Worm (Caenorhabditis elegans) whole organism, young adult: Measurements from ENCODE around the gene odd-1.

Experiments used
- F33H1.4 ChIP-seq: fragments of 200-800 bp; sonication (Bioruptor generic); IDR thresholded peaks from 2 replicates; pipeline ENCODE4 v1.3.6; 2022; ENCODE audit warnings: missing genetic modification reagents, missing genetic modification characterization, missing compliant biosample characterization
- F39B2.1 ChIP-seq: fragments of 200-800 bp; sonication (Bioruptor generic); IDR thresholded peaks from 2 replicates; pipeline ENCODE4 v1.3.6; 2022; ENCODE audit warnings: missing genetic modification reagents, missing genetic modification characterization, missing compliant biosample characterization
- aptf-3 ChIP-seq: fragments of 200-800 bp; sonication (Bioruptor generic); IDR thresholded peaks from 2 replicates; pipeline ENCODE4 v1.3.6; 2022; ENCODE audit warnings: missing genetic modification characterization, missing compliant biosample characterization
- dpl-1 ChIP-seq: fragments of 150-350 bp; optimal IDR thresholded peaks from 2 replicates; lab custom pipeline; 2014; ENCODE audit warnings: missing biosample characterization, missing genetic modification reagents, missing genetic modification characterization
- ets-4 ChIP-seq: fragments of 200-800 bp; sonication (Bioruptor generic); optimal IDR thresholded peaks from 2 replicates; lab custom pipeline; 2018; ENCODE audit warnings: mild to moderate bottlenecking, missing genetic modification characterization, missing compliant biosample characterization
- hlh-12 ChIP-seq: sonication (generic microtip); optimal IDR thresholded peaks from 2 replicates; lab custom pipeline; 2016; ENCODE audit warnings: missing genetic modification characterization, missing compliant biosample characterization
- let-526 ChIP-seq: fragments of 200-800 bp; sonication (Bioruptor generic); IDR thresholded peaks from 2 replicates; pipeline ENCODE4 v1.3.6; 2022; ENCODE audit warnings: missing genetic modification reagents, missing genetic modification characterization, missing compliant biosample characterization
- nhr-27 ChIP-seq: fragments of 200-800 bp; sonication (Bioruptor generic); optimal IDR thresholded peaks from 2 replicates; lab custom pipeline; 2018; ENCODE audit warnings: mild to moderate bottlenecking, missing genetic modification characterization, moderate library complexity, missing compliant biosample characterization
- nhr-80 ChIP-seq: sonication (generic microtip); optimal IDR thresholded peaks from 2 replicates; lab custom pipeline; 2016; ENCODE audit warnings: missing genetic modification characterization, missing compliant biosample characterization
- sea-2 ChIP-seq: fragments of 200-800 bp; sonication (Bioruptor generic); IDR thresholded peaks from 2 replicates; pipeline ENCODE4 v1.3.6; 2022; ENCODE audit warnings: missing genetic modification characterization, missing compliant biosample characterization
- tbx-9 ChIP-seq: sonication (generic microtip); optimal IDR thresholded peaks from 2 replicates; lab custom pipeline; 2016; ENCODE audit warnings: borderline replicate concordance, missing genetic modification characterization, inconsistent platforms, missing compliant biosample characterization
- ztf-3 ChIP-seq: fragments of 200-800 bp; sonication (Bioruptor generic); optimal IDR thresholded peaks from 2 replicates; lab custom pipeline; 2018; ENCODE audit warnings: mild to moderate bottlenecking, missing genetic modification characterization, missing compliant biosample characterization

ce11 chrIII:7146341-7146740 is 38.2 kb downstream of the odd-1 start:
- TF ChIP-seq F39B2.1 (GFP tag; lab: Robert Waterston, UW) (no peak), hlh-12 (tag; lab: Kevin White, UChicago) (no peak), nhr-27 (no peak), ztf-3 (GFP tag; lab: Kevin White, UChicago) (no peak), aptf-3 (GFP tag; lab: Robert Waterston, UW) (no peak), let-526 (GFP tag; lab: Robert Waterston, UW) (no peak), tbx-9 (tag; lab: Kevin White, UChicago) (no peak), sea-2 (GFP tag; lab: Robert Waterston, UW) (no peak), F33H1.4 (no peak), nhr-80 (no peak), dpl-1 (GFP tag; lab: Kevin White, UChicago) (no peak), ets-4 (no peak)
